Fruit fly (Drosophila melanogaster) whole organism, embryonic: ENCODE data around the gene Ets97D.

ENCODE experiments used
- Adf1 ChIP-seq: fragments of 200-800 bp; sonication (Bioruptor generic); IDR thresholded peaks from 2 replicates; pipeline ENCODE4 v1.3.6; 2022; ENCODE audit warnings: missing biosample characterization, missing genetic modification characterization
- Atf6 ChIP-seq: fragments of 200-800 bp; sonication (Bioruptor generic); IDR thresholded peaks from 2 replicates; pipeline ENCODE4 v1.3.6; 2022; ENCODE audit warnings: missing biosample characterization, missing genetic modification characterization
- BEAF-32 ChIP-seq: fragments of 200-800 bp; sonication (Bioruptor generic); optimal IDR thresholded peaks from 3 replicates; lab custom pipeline; 2017; ENCODE audit warnings: missing biosample characterization, missing genetic modification characterization, mild to moderate bottlenecking, moderate library complexity, missing genetic modification reagents
- Blimp-1 ChIP-seq: fragments of 200-800 bp; sonication (Bioruptor generic); optimal IDR thresholded peaks from 3 replicates; lab custom pipeline; 2018; ENCODE audit warnings: missing biosample characterization, missing genetic modification characterization, mild to moderate bottlenecking, moderate library complexity, missing genetic modification reagents
- CG10147 ChIP-seq: fragments of 200-800 bp; sonication (Bioruptor generic); optimal IDR thresholded peaks from 2 replicates; lab custom pipeline; 2019; ENCODE audit warnings: missing biosample characterization, mild to moderate bottlenecking, missing genetic modification characterization, moderate library complexity
- CG11398 ChIP-seq: fragments of 200-800 bp; sonication (Bioruptor generic); optimal IDR thresholded peaks from 2 replicates; lab custom pipeline; 2016; ENCODE audit warnings: missing biosample characterization, missing genetic modification characterization
- CG11695 ChIP-seq: fragments of 200-800 bp; sonication (Bioruptor generic); IDR thresholded peaks from 3 replicates; pipeline ENCODE4 v1.3.6; 2022; ENCODE audit warnings: missing biosample characterization, missing genetic modification characterization
- CG12299 ChIP-seq: fragments of 200-800 bp; sonication (Bioruptor generic); optimal IDR thresholded peaks from 2 replicates; lab custom pipeline; 2018; ENCODE audit warnings: missing biosample characterization, mild to moderate bottlenecking, missing genetic modification characterization
- CG14050 ChIP-seq: fragments of 200-800 bp; sonication (Bioruptor generic); IDR thresholded peaks from 3 replicates; pipeline ENCODE4 v1.3.6; 2022; ENCODE audit warnings: missing biosample characterization, missing genetic modification characterization
- CG14965 ChIP-seq: fragments of 200-800 bp; sonication (Bioruptor generic); optimal IDR thresholded peaks from 2 replicates; lab custom pipeline; 2016; ENCODE audit warnings: missing biosample characterization, missing genetic modification characterization, borderline replicate concordance
- CG1832 ChIP-seq: fragments of 200-800 bp; sonication (Bioruptor generic); optimal IDR thresholded peaks from 2 replicates; lab custom pipeline; 2017; ENCODE audit warnings: missing biosample characterization, mild to moderate bottlenecking, missing genetic modification characterization, inconsistent platforms
- CG31224 ChIP-seq: fragments of 200-800 bp; sonication (Bioruptor generic); IDR thresholded peaks from 2 replicates; pipeline ENCODE4 v1.3.6; 2022; ENCODE audit warnings: missing biosample characterization, missing genetic modification characterization
- CG33213 ChIP-seq: fragments of 200-800 bp; sonication (Bioruptor generic); optimal IDR thresholded peaks from 3 replicates; lab custom pipeline; 2016; ENCODE audit warnings: missing biosample characterization, missing genetic modification characterization
- CG3995 ChIP-seq: fragments of 200-800 bp; sonication (Bioruptor generic); optimal IDR thresholded peaks from 3 replicates; lab custom pipeline; 2016; ENCODE audit warnings: missing biosample characterization, missing genetic modification characterization
- CG4328 ChIP-seq: fragments of 200-800 bp; sonication (Bioruptor generic); optimal IDR thresholded peaks from 3 replicates; lab custom pipeline; 2017; ENCODE audit warnings: missing biosample characterization, missing genetic modification reagents, missing genetic modification characterization
- CG5953 ChIP-seq: fragments of 200-800 bp; sonication (Bioruptor generic); IDR thresholded peaks from 2 replicates; pipeline ENCODE4 v1.3.6; 2022; ENCODE audit warnings: missing biosample characterization, missing genetic modification characterization
- CG6813 ChIP-seq: fragments of 200-800 bp; sonication (Bioruptor generic); optimal IDR thresholded peaks from 2 replicates; lab custom pipeline; 2017; ENCODE audit warnings: missing biosample characterization, missing genetic modification characterization, mild to moderate bottlenecking, moderate library complexity, missing genetic modification reagents
- Dip3 ChIP-seq: fragments of 200-800 bp; sonication (Bioruptor generic); optimal IDR thresholded peaks from 3 replicates; lab custom pipeline; 2016; ENCODE audit warnings: missing biosample characterization, missing genetic modification characterization
- Ets65A ChIP-seq: fragments of 200-800 bp; sonication (Bioruptor generic); peaks from one replicate; lab custom pipeline; 2016; ENCODE audit warnings: missing biosample characterization, missing genetic modification characterization
- Fer2 ChIP-seq: fragments of 200-800 bp; sonication (Bioruptor generic); optimal IDR thresholded peaks from 2 replicates; lab custom pipeline; 2018; ENCODE audit warnings: missing biosample characterization, mild to moderate bottlenecking, missing genetic modification characterization, moderate library complexity
- Fer3 ChIP-seq: fragments of 200-800 bp; sonication (Bioruptor generic); optimal IDR thresholded peaks from 2 replicates; lab custom pipeline; 2018; ENCODE audit warnings: missing biosample characterization, mild to moderate bottlenecking, missing genetic modification characterization, moderate library complexity
- Gsc ChIP-seq: fragments of 200-800 bp; sonication (Bioruptor generic); IDR thresholded peaks from 2 replicates; pipeline ENCODE4 v1.3.6; 2022; ENCODE audit warnings: missing biosample characterization, missing genetic modification characterization
- HLH4C ChIP-seq: fragments of 200-800 bp; sonication (Bioruptor generic); IDR thresholded peaks from 3 replicates; pipeline ENCODE4 v1.3.6; 2022; ENCODE audit warnings: missing biosample characterization, missing genetic modification characterization; ENCODE audit not compliant: partially characterized antibody
- HLH54F ChIP-seq: fragments of 200-800 bp; sonication (Bioruptor generic); optimal IDR thresholded peaks from 3 replicates; lab custom pipeline; 2016; ENCODE audit warnings: missing biosample characterization, missing genetic modification characterization
- Hr51 ChIP-seq, 2 experiments: fragments of 200-800 bp; sonication (Bioruptor generic); optimal IDR thresholded peaks; 2 replicates in 1 of 2; 3 replicates in 1 of 2; lab custom pipeline; 2016 to 2018; ENCODE audit warnings: missing biosample characterization in 2 of 2, missing genetic modification characterization in 2 of 2, mild to moderate bottlenecking in 1 of 2, moderate library complexity in 1 of 2
- Hr78 ChIP-seq, 2 experiments: fragments of 200-800 bp in 1 of 2; fragments of >200 bp in 1 of 2; sonication (Bioruptor generic) in 1 of 2; optimal IDR thresholded peaks; 2 replicates each; lab custom pipeline; 2017 to 2019; ENCODE audit warnings: missing biosample characterization in 2 of 2, missing genetic modification characterization in 2 of 2, mild to moderate bottlenecking in 1 of 2, moderate library complexity in 1 of 2
- Kr ChIP-seq: fragments of 200-800 bp; sonication (Bioruptor generic); optimal IDR thresholded peaks from 2 replicates; lab custom pipeline; 2017; ENCODE audit warnings: missing biosample characterization, mild to moderate bottlenecking, missing genetic modification characterization
- Lpt ChIP-seq: fragments of >200 bp; optimal IDR thresholded peaks from 2 replicates; lab custom pipeline; 2018; ENCODE audit warnings: missing biosample characterization, missing genetic modification characterization
- Meics ChIP-seq: fragments of 200-800 bp; sonication (Bioruptor generic); optimal IDR thresholded peaks from 2 replicates; lab custom pipeline; 2017; ENCODE audit warnings: missing biosample characterization, mild to moderate bottlenecking, missing genetic modification characterization
- Sox100B ChIP-seq: fragments of 200-800 bp; sonication (Bioruptor generic); optimal IDR thresholded peaks from 3 replicates; lab custom pipeline; 2018; ENCODE audit warnings: missing biosample characterization, mild to moderate bottlenecking, missing genetic modification characterization
- Spps ChIP-seq: fragments of 200-800 bp; sonication (Bioruptor generic); optimal IDR thresholded peaks from 2 replicates; lab custom pipeline; 2018; ENCODE audit warnings: missing biosample characterization, mild to moderate bottlenecking, missing genetic modification characterization
- Trl ChIP-seq, 3 experiments: fragments of >200 bp in 2 of 3; fragments of 200-800 bp in 1 of 3; sonication (Bioruptor generic) in 1 of 3; optimal IDR thresholded peaks; 2 replicates in 1 of 3; 3 replicates in 2 of 3; lab custom pipeline; 2016 to 2017; ENCODE audit warnings: missing biosample characterization in 1 of 3, missing genetic modification characterization in 1 of 3
- aop ChIP-seq: fragments of 200-800 bp; sonication (Bioruptor generic); IDR thresholded peaks from 2 replicates; pipeline ENCODE4 v1.3.6; 2022; ENCODE audit warnings: missing biosample characterization, missing genetic modification characterization
- croc ChIP-seq: fragments of 200-800 bp; sonication (Bioruptor generic); conservative IDR thresholded peaks from 3 replicates; pipeline ENCODE4 v1.3.6; 2022; ENCODE audit warnings: missing biosample characterization, missing genetic modification characterization
- emc ChIP-seq: fragments of 200-800 bp; sonication (Bioruptor generic); optimal IDR thresholded peaks from 2 replicates; lab custom pipeline; 2016; ENCODE audit warnings: missing biosample characterization, missing genetic modification characterization
- ewg ChIP-seq: fragments of 200-800 bp; sonication (Bioruptor generic); optimal IDR thresholded peaks from 3 replicates; lab custom pipeline; 2017; ENCODE audit warnings: mild to moderate bottlenecking, missing biosample characterization, missing genetic modification reagents, missing genetic modification characterization
- gcm ChIP-seq: fragments of 200-800 bp; sonication (Bioruptor generic); optimal IDR thresholded peaks from 2 replicates; lab custom pipeline; 2019; ENCODE audit warnings: missing biosample characterization, mild to moderate bottlenecking, missing genetic modification characterization, moderate library complexity
- kni ChIP-seq: fragments of 200-800 bp; sonication (Bioruptor generic); optimal IDR thresholded peaks from 3 replicates; lab custom pipeline; 2017; ENCODE audit warnings: mild to moderate bottlenecking, missing biosample characterization, missing genetic modification reagents, missing genetic modification characterization
- mirr ChIP-seq: fragments of 200-800 bp; sonication (Bioruptor generic); optimal IDR thresholded peaks from 3 replicates; lab custom pipeline; 2018; ENCODE audit warnings: missing biosample characterization, mild to moderate bottlenecking, missing genetic modification characterization
- pfk ChIP-seq: fragments of 200-800 bp; sonication (Bioruptor generic); optimal IDR thresholded peaks from 2 replicates; lab custom pipeline; 2018; ENCODE audit warnings: missing biosample characterization, mild to moderate bottlenecking, missing genetic modification characterization, moderate library complexity
- repo ChIP-seq: fragments of 200-800 bp; sonication (Bioruptor generic); optimal IDR thresholded peaks from 2 replicates; lab custom pipeline; 2016; ENCODE audit warnings: missing biosample characterization, missing genetic modification characterization
- run ChIP-seq: fragments of 200-800 bp; sonication (Bioruptor generic); optimal IDR thresholded peaks from 3 replicates; lab custom pipeline; 2018; ENCODE audit warnings: missing biosample characterization, mild to moderate bottlenecking, missing genetic modification characterization
- sens ChIP-seq: fragments of 200-800 bp; sonication (Bioruptor generic); peaks from one replicate; lab custom pipeline; 2016; ENCODE audit warnings: missing biosample characterization, missing genetic modification characterization
- sna ChIP-seq: fragments of 200-800 bp; sonication (Bioruptor generic); IDR thresholded peaks from 2 replicates; pipeline ENCODE4 v1.3.6; 2022; ENCODE audit warnings: missing biosample characterization, missing genetic modification characterization; ENCODE audit not compliant: partially characterized antibody
- sr ChIP-seq: fragments of 200-800 bp; sonication (Bioruptor generic); IDR thresholded peaks from 3 replicates; pipeline ENCODE4 v1.3.6; 2022; ENCODE audit warnings: missing biosample characterization, missing genetic modification characterization
- stc ChIP-seq: fragments of 200-800 bp; sonication (Bioruptor generic); IDR thresholded peaks from 2 replicates; pipeline ENCODE4 v1.3.6; 2022; ENCODE audit warnings: missing biosample characterization, missing genetic modification characterization
- twi ChIP-seq: fragments of 200-800 bp; optimal IDR thresholded peaks from 2 replicates; lab custom pipeline; 2019; ENCODE audit warnings: missing biosample characterization, mild to moderate bottlenecking, missing genetic modification characterization, moderate library complexity
- unpg ChIP-seq: fragments of 200-800 bp; sonication (Bioruptor generic); optimal IDR thresholded peaks from 3 replicates; lab custom pipeline; 2018; ENCODE audit warnings: missing biosample characterization, mild to moderate bottlenecking, missing genetic modification characterization, moderate library complexity

Ets97D gene

DNA sequence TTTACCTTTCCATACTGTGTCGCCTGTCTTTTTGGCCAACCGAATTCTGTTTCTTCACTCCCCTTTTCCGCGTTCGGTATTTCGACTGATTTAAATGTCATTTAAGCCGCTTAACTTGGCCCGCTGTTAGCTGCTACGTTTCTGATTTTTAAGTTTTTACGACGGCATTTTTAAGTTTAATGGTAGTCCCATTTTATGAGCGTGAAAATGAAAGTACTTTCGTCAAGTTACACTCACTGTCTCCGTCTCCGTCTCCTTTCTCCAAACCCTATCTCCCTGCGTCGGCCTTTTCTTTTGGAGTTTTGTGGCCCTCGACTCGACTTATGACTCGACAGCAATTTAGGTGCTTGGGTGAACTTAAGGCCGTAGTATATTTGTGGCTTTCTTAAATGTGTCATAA lies 27.5 kb downstream of the Ets97D start:
- TF ChIP-seq BEAF-32 (no peak), Hr78 (GFP tag; optimal IDR thresholded peaks at IDR 0.05; lab: Kevin White, UChicago) (no peak), CG10147 (GFP tag; lab: Kevin White, UChicago) (no peak), Fer3 (tag; lab: Kevin White, UChicago) (no peak), Ets65A (GFP tag; lab: Kevin White, UChicago) (peak; percentile 62), CG11695 (GFP tag; lab: Robert Waterston, UW) (no peak), Gsc (GFP tag; lab: Robert Waterston, UW) (no peak), Adf1 (no peak), CG31224 (GFP tag; lab: Robert Waterston, UW) (no peak), Blimp-1 (GFP tag; lab: Kevin White, UChicago) (peak; percentile 76), Kr (peak; percentile 5), stc (GFP tag; lab: Robert Waterston, UW) (no peak), CG14050 (GFP tag; lab: Robert Waterston, UW) (no peak), aop (GFP tag; lab: Robert Waterston, UW) (no peak), CG33213 (GFP tag; lab: Kevin White, UChicago) (no peak)

DNA sequence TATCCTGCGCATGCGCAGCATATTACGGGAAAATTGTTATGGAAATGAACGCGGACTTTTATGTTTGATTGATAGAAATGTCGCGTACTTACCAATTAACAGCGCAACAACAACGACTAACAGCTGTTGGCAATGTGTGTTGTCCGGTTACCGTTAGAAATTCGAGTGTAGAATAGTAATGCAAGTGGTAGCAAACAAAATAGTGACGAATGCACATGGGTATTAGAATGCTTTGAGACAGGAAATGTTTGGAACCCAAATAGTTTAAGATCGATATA lies 29.7 kb downstream of the Ets97D start:
- TF ChIP-seq Trl (optimal IDR thresholded peaks at IDR 0.05; lab: Kevin White, UChicago) (no peak), Trl (GFP tag; optimal IDR thresholded peaks at IDR 0.05; lab: Kevin White, UChicago) (no peak), twi (peak; percentile 97), Sox100B (GFP tag; lab: Kevin White, UChicago) (no peak), CG12299 (tag; lab: Kevin White, UChicago) (no peak), sens (GFP tag; lab: Kevin White, UChicago) (peak; percentile 24), CG14965 (GFP tag; lab: Kevin White, UChicago) (no peak), Spps (tag; lab: Kevin White, UChicago) (no peak), Meics (GFP tag; lab: Kevin White, UChicago) (peak; percentile 11), CG3995 (GFP tag; lab: Kevin White, UChicago) (no peak), CG1832 (GFP tag; lab: Kevin White, UChicago) (no peak)

DNA sequence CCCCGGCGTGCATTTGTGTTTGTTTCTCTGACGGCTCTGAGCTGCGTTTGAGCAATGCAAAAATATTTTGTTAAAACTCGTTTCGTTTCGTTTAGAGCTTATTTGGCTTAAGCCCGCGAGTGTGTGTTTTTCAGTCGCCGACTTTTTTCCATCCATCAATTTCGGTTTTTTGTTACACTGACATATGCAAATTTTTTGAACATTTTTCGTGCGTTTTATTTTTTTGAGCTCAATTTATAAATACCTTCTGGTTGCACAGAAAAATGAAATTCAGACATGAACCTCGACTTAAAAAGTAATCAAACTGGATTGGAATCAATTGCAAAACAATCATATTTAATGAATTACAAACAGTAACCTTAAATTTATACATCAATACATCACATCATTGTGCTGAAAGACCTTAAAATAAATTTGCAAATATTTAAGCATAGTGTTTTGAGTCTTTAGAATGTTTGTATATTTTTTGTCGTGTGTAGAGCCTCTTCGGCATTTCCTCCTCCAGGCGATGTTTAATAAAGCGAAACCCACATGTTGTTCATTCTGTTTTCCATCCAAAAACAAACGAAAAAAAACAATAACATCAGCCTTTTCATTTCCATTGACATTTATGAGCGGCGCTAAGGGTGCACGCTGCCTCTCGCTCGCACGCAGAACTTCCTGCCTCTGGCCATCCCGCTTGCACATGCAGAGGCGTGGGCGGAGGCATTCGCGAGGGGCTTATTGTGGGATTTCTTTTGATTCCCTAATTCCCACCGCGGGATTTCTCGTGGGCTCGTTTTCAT lies 30.3 kb downstream of the Ets97D start:
- TF ChIP-seq CG6813 (no peak), CG11398 (GFP tag; lab: Kevin White, UChicago) (no peak), HLH4C (GFP tag; lab: Robert Waterston, UW) (no peak), HLH54F (GFP tag; lab: Kevin White, UChicago) (no peak), croc (GFP tag; lab: Robert Waterston, UW) (no peak), pfk (no peak), mirr (GFP tag; lab: Kevin White, UChicago) (no peak), sr (GFP tag; lab: Robert Waterston, UW) (peak; percentile 65; the same call in 1 of the 3 replicates), Fer2 (tag; lab: Kevin White, UChicago) (no peak), Dip3 (GFP tag; lab: Kevin White, UChicago) (no peak), run (tag; lab: Kevin White, UChicago) (no peak), CG4328 (GFP tag; lab: Kevin White, UChicago) (no peak), kni (GFP tag; lab: Kevin White, UChicago) (peak; percentile 43), repo (GFP tag; lab: Kevin White, UChicago) (no peak), sna (GFP tag; lab: Robert Waterston, UW) (no peak), unpg (no peak), Lpt (GFP tag; lab: Kevin White, UChicago) (no peak), gcm (GFP tag; lab: Kevin White, UChicago) (peak; percentile 15), CG5953 (GFP tag; lab: Robert Waterston, UW) (no peak), Hr51 (GFP tag; optimal IDR thresholded peaks at IDR 0.05; lab: Kevin White, UChicago) (no peak), Atf6 (GFP tag; lab: Robert Waterston, UW) (no peak), ewg (GFP tag; lab: Kevin White, UChicago) (peak; percentile 24), emc (GFP tag; lab: Kevin White, UChicago) (no peak)
